4 worm cellular contexts compared by ENCODE assay signal in genomic region chrII:9054604-9055003, ce11.
A peak's percentile ranks its signal among the peaks of the same experiment; 100 is the strongest.
TF ChIP-seq lines count a peak whose summit lies in the region.

Gene chmp-7 (plus strand): TSS chrII:9054972.

TF ChIP-seq in whole organism, L2 larva, 48 proteins besides CTCF, POLR2A, EP300 and RAD21 (continues in another document):
- TF ChIP-seq nhr-77 (tag; optimal IDR thresholded peaks at IDR 0.05; lab: Kevin White, UChicago): no peak
- peak; percentile 20 for TF ChIP-seq unc-62 (GFP tag; optimal IDR thresholded peaks at IDR 0.05; lab: Kevin White, UChicago)
- TF ChIP-seq elt-1 (tag; optimal IDR thresholded peaks at IDR 0.05; lab: Kevin White, UChicago): no peak
- TF ChIP-seq aly-2 (tag; optimal IDR thresholded peaks at IDR 0.05; lab: Kevin White, UChicago): no peak
- peak; percentile 59 for TF ChIP-seq skn-1 (tag; optimal IDR thresholded peaks at IDR 0.05; lab: Kevin White, UChicago)
- peak; percentile 98 for TF ChIP-seq C34F6.9 (tag; optimal IDR thresholded peaks at IDR 0.05; lab: Kevin White, UChicago)
- no peak for TF ChIP-seq nhr-23 (tag; optimal IDR thresholded peaks at IDR 0.05; lab: Kevin White, UChicago)
- no peak for TF ChIP-seq R02D3.7 (tag; optimal IDR thresholded peaks at IDR 0.05; lab: Kevin White, UChicago)
- TF ChIP-seq blmp-1 (tag; optimal IDR thresholded peaks at IDR 0.05; lab: Kevin White, UChicago; ENCODE audit: insufficient read depth): peak; percentile 60
- peak; percentile 66 for TF ChIP-seq zag-1 (tag; optimal IDR thresholded peaks at IDR 0.05; lab: Kevin White, UChicago)
- TF ChIP-seq lin-13 (GFP tag; optimal IDR thresholded peaks at IDR 0.05; lab: Kevin White, UChicago): no peak
- TF ChIP-seq gmeb-1 (tag; optimal IDR thresholded peaks at IDR 0.05; lab: Kevin White, UChicago): peak; percentile 88
- peak; percentile 82 for TF ChIP-seq mab-5 (tag; optimal IDR thresholded peaks at IDR 0.05; lab: Kevin White, UChicago)
- peak; percentile 63 for TF ChIP-seq nhr-21 (tag; optimal IDR thresholded peaks at IDR 0.05; lab: Kevin White, UChicago)
- no peak for TF ChIP-seq ztf-11 (tag; optimal IDR thresholded peaks at IDR 0.05; lab: Kevin White, UChicago)
- TF ChIP-seq nhr-25 (tag; optimal IDR thresholded peaks at IDR 0.05; lab: Kevin White, UChicago): no peak
- peak; percentile 29 for TF ChIP-seq ceh-16 (tag; optimal IDR thresholded peaks at IDR 0.05; lab: Kevin White, UChicago)
- no peak for TF ChIP-seq dmd-4 (tag; optimal IDR thresholded peaks at IDR 0.05; lab: Kevin White, UChicago)
- TF ChIP-seq ceh-82 (tag; optimal IDR thresholded peaks at IDR 0.05; lab: Kevin White, UChicago): no peak
- no peak for TF ChIP-seq lin-39 (tag; optimal IDR thresholded peaks at IDR 0.05; lab: Kevin White, UChicago)
- TF ChIP-seq F13H6.1 (tag; optimal IDR thresholded peaks at IDR 0.05; lab: Kevin White, UChicago): no peak
- TF ChIP-seq egl-27 (tag; optimal IDR thresholded peaks at IDR 0.05; lab: Kevin White, UChicago): peak; percentile 50
- no peak for TF ChIP-seq Y55F3AM.14 (GFP tag; optimal IDR thresholded peaks at IDR 0.05; lab: Kevin White, UChicago)
- TF ChIP-seq mdl-1 (tag; optimal IDR thresholded peaks at IDR 0.05; lab: Kevin White, UChicago): peak in 1 of 2 experiments; percentile 9

TF ChIP-seq in whole organism, L4 larva, 104 proteins besides CTCF, POLR2A, EP300 and RAD21 (continues in another document):
- peak; percentile 72 for TF ChIP-seq T26A8.4 (GFP tag; IDR thresholded peaks at IDR 0.05; lab: Robert Waterston, UW)
- TF ChIP-seq zfp-2 (tag; optimal IDR thresholded peaks at IDR 0.05; lab: Kevin White, UChicago): no peak
- peak; percentile 74 for TF ChIP-seq rbr-2 (tag; optimal IDR thresholded peaks at IDR 0.05; lab: Kevin White, UChicago)
- TF ChIP-seq daf-16 (GFP tag; optimal IDR thresholded peaks at IDR 0.05; lab: Kevin White, UChicago): no peak
- peak; percentile 68 for TF ChIP-seq daf-16 (tag; optimal IDR thresholded peaks at IDR 0.05; lab: Kevin White, UChicago)
- TF ChIP-seq lim-7 (GFP tag; IDR thresholded peaks at IDR 0.05; lab: Robert Waterston, UW): no peak
- peak; percentile 76 for TF ChIP-seq nhr-11 (tag; optimal IDR thresholded peaks at IDR 0.05; lab: Kevin White, UChicago)
- peak; percentile 84 for TF ChIP-seq lin-13 (GFP tag; optimal IDR thresholded peaks at IDR 0.05; lab: Kevin White, UChicago)
- no peak for TF ChIP-seq lir-3 (tag; optimal IDR thresholded peaks at IDR 0.05; lab: Kevin White, UChicago)
- peak; percentile 91 for TF ChIP-seq lin-38 (GFP tag; IDR thresholded peaks at IDR 0.05; lab: Robert Waterston, UW)
- TF ChIP-seq hlh-11 (tag; optimal IDR thresholded peaks at IDR 0.05; lab: Kevin White, UChicago): peak; percentile 74
- no peak for TF ChIP-seq ceh-82 (tag; optimal IDR thresholded peaks at IDR 0.05; lab: Kevin White, UChicago)
- TF ChIP-seq pqm-1 (tag; optimal IDR thresholded peaks at IDR 0.05; lab: Kevin White, UChicago): peak; percentile 17
- peak; percentile 81 for TF ChIP-seq hmg-1.1 (GFP tag; IDR thresholded peaks at IDR 0.05; lab: Robert Waterston, UW)
- TF ChIP-seq ceh-62 (tag; optimal IDR thresholded peaks at IDR 0.05; lab: Kevin White, UChicago): no peak
- TF ChIP-seq jun-1 (tag; optimal IDR thresholded peaks at IDR 0.05; lab: Kevin White, UChicago): peak; percentile 51
- TF ChIP-seq spr-3 (GFP tag; optimal IDR thresholded peaks at IDR 0.05; lab: Kevin White, UChicago): no peak
- peak; percentile 92 for TF ChIP-seq mes-2 (tag; optimal IDR thresholded peaks at IDR 0.05; lab: Kevin White, UChicago; ENCODE audit: poor library complexity, severe bottlenecking)
- TF ChIP-seq ztf-11 (tag; optimal IDR thresholded peaks at IDR 0.05; lab: Kevin White, UChicago): no peak
- no peak for TF ChIP-seq zfp-3 (GFP tag; conservative IDR thresholded peaks at IDR 0.05; lab: Robert Waterston, UW)
- TF ChIP-seq R02D3.7 (tag; optimal IDR thresholded peaks at IDR 0.05; lab: Kevin White, UChicago): no peak
- TF ChIP-seq ama-1 (optimal IDR thresholded peaks at IDR 0.05; lab: Kevin White, UChicago): peak; percentile 71
- TF ChIP-seq unc-39 (tag; optimal IDR thresholded peaks at IDR 0.05; lab: Kevin White, UChicago): no peak
- TF ChIP-seq D1046.2 (GFP tag; IDR thresholded peaks at IDR 0.05; lab: Robert Waterston, UW): no peak

TF ChIP-seq in whole organism, late embryonic, 69 proteins besides CTCF, POLR2A, EP300 and RAD21 (continues in another document):
- TF ChIP-seq tbx-7 (tag; optimal IDR thresholded peaks at IDR 0.05; lab: Kevin White, UChicago) (no peak), unc-55 (GFP tag; optimal IDR thresholded peaks at IDR 0.05; lab: Kevin White, UChicago) (peak; percentile 87), hlh-13 (GFP tag; optimal IDR thresholded peaks at IDR 0.05; lab: Kevin White, UChicago) (no peak), ceh-45 (GFP tag; IDR thresholded peaks at IDR 0.05; lab: Robert Waterston, UW) (peak; percentile 49; the same call in 1 of the 2 replicates), mec-3 (tag; optimal IDR thresholded peaks at IDR 0.05; lab: Kevin White, UChicago; ENCODE audit: borderline replicate concordance) (no peak), pat-9 (tag; optimal IDR thresholded peaks at IDR 0.05; lab: Kevin White, UChicago) (peak; percentile 48), pax-1 (tag; optimal IDR thresholded peaks at IDR 0.05; lab: Kevin White, UChicago) (peak; percentile 53), unc-86 (tag; optimal IDR thresholded peaks at IDR 0.05; lab: Kevin White, UChicago) (peak; percentile 42), ceh-34 (tag; optimal IDR thresholded peaks at IDR 0.05; lab: Kevin White, UChicago) (no peak), zip-5 (tag; optimal IDR thresholded peaks at IDR 0.05; lab: Kevin White, UChicago) (no peak), ceh-14 (tag; optimal IDR thresholded peaks at IDR 0.05; lab: Kevin White, UChicago) (peak; percentile 54), rnt-1 (tag; optimal IDR thresholded peaks at IDR 0.05; lab: Kevin White, UChicago) (peak; percentile 64), nfya-1 (tag; optimal IDR thresholded peaks at IDR 0.05; lab: Kevin White, UChicago) (peak; percentile 70), madf-2 (tag; optimal IDR thresholded peaks at IDR 0.05; lab: Kevin White, UChicago) (peak; percentile 52), ceh-2 (tag; optimal IDR thresholded peaks at IDR 0.05; lab: Kevin White, UChicago) (peak; percentile 0), C38D4.7 (GFP tag; optimal IDR thresholded peaks at IDR 0.05; lab: Kevin White, UChicago) (no peak), eyg-1 (tag; optimal IDR thresholded peaks at IDR 0.05; lab: Kevin White, UChicago) (no peak), che-1 (tag; optimal IDR thresholded peaks at IDR 0.05; lab: Kevin White, UChicago) (no peak), ztf-16 (tag; optimal IDR thresholded peaks at IDR 0.05; lab: Kevin White, UChicago) (peak; percentile 59), T23F11.4 (GFP tag; optimal IDR thresholded peaks at IDR 0.05; lab: Kevin White, UChicago) (no peak), unc-3 (GFP tag; conservative IDR thresholded peaks at IDR 0.05; lab: Robert Waterston, UW) (no peak), unc-3 (tag; optimal IDR thresholded peaks at IDR 0.05; lab: Kevin White, UChicago) (peak; percentile 9), hlh-15 (tag; optimal IDR thresholded peaks at IDR 0.05; lab: Kevin White, UChicago) (no peak), hlh-6 (tag; optimal IDR thresholded peaks at IDR 0.05; lab: Kevin White, UChicago) (no peak), ceh-19 (GFP tag; optimal IDR thresholded peaks at IDR 0.05; lab: Kevin White, UChicago) (peak; percentile 9), odd-2 (tag; optimal IDR thresholded peaks at IDR 0.05; lab: Kevin White, UChicago) (no peak)

TF ChIP-seq in whole organism, mixed stage, embryonic, 35 proteins besides CTCF, POLR2A, EP300 and RAD21 (continues in another document):
- TF ChIP-seq nhr-237 (tag; optimal IDR thresholded peaks at IDR 0.05; lab: Kevin White, UChicago) (no peak), ham-2 (GFP tag; optimal IDR thresholded peaks at IDR 0.05; lab: Kevin White, UChicago) (peak; percentile 34), mls-2 (tag; optimal IDR thresholded peaks at IDR 0.05; lab: Kevin White, UChicago) (peak; percentile 36), sptf-1 (tag; optimal IDR thresholded peaks at IDR 0.05; lab: Kevin White, UChicago) (peak; percentile 66), ceh-83 (GFP tag; optimal IDR thresholded peaks at IDR 0.05; lab: Kevin White, UChicago) (no peak), lin-32 (GFP tag; optimal IDR thresholded peaks at IDR 0.05; lab: Kevin White, UChicago) (no peak), ces-1 (GFP tag; optimal IDR thresholded peaks at IDR 0.05; lab: Kevin White, UChicago) (peak; percentile 94), drap-1 (GFP tag; optimal IDR thresholded peaks at IDR 0.05; lab: Kevin White, UChicago) (peak; percentile 65), zip-8 (tag; optimal IDR thresholded peaks at IDR 0.05; lab: Kevin White, UChicago) (no peak), mep-1 (tag; optimal IDR thresholded peaks at IDR 0.05; lab: Kevin White, UChicago) (peak; percentile 94), elt-3 (tag; optimal IDR thresholded peaks at IDR 0.05; lab: Kevin White, UChicago) (no peak), cnd-1 (tag; optimal IDR thresholded peaks at IDR 0.05; lab: Kevin White, UChicago) (no peak), ceh-39 (tag; optimal IDR thresholded peaks at IDR 0.05; lab: Kevin White, UChicago) (peak; percentile 67), ztf-11 (tag; optimal IDR thresholded peaks at IDR 0.05; lab: Kevin White, UChicago) (no peak), ceh-43 (GFP tag; optimal IDR thresholded peaks at IDR 0.05; lab: Kevin White, UChicago) (no peak), pha-4 (tag; optimal IDR thresholded peaks at IDR 0.05; lab: Kevin White, UChicago) (peak; percentile 47), M03D4.4 (tag; optimal IDR thresholded peaks at IDR 0.05; lab: Kevin White, UChicago) (peak; percentile 53), flh-1 (GFP tag; optimal IDR thresholded peaks at IDR 0.05; lab: Kevin White, UChicago) (no peak), mab-5 (tag; optimal IDR thresholded peaks at IDR 0.05; lab: Kevin White, UChicago) (no peak), nhr-12 (tag; optimal IDR thresholded peaks at IDR 0.05; lab: Kevin White, UChicago) (no peak), unc-39 (tag; optimal IDR thresholded peaks at IDR 0.05; lab: Kevin White, UChicago) (no peak), hlh-1 (tag; optimal IDR thresholded peaks at IDR 0.05; lab: Kevin White, UChicago) (peak; percentile 69), elt-1 (tag; optimal IDR thresholded peaks at IDR 0.05; lab: Kevin White, UChicago; ENCODE audit: borderline replicate concordance, insufficient read depth) (no peak), sem-2 (GFP tag; optimal IDR thresholded peaks at IDR 0.05; lab: Kevin White, UChicago) (no peak), bed-3 (GFP tag; optimal IDR thresholded peaks at IDR 0.05; lab: Kevin White, UChicago) (no peak), snpc-4 (tag; optimal IDR thresholded peaks at IDR 0.05; lab: Kevin White, UChicago) (no peak), unc-120 (tag; optimal IDR thresholded peaks at IDR 0.05; lab: Kevin White, UChicago; ENCODE audit: poor library complexity, severe bottlenecking) (no peak), blmp-1 (tag; optimal IDR thresholded peaks at IDR 0.05; lab: Kevin White, UChicago) (no peak), nhr-28 (tag; optimal IDR thresholded peaks at IDR 0.05; lab: Kevin White, UChicago) (no peak), tbx-8 (GFP tag; optimal IDR thresholded peaks at IDR 0.05; lab: Kevin White, UChicago) (peak; percentile 7), lsy-2 (tag; optimal IDR thresholded peaks at IDR 0.05; lab: Kevin White, UChicago) (no peak)
